Fruit fly (Drosophila melanogaster) Kc167 (cell line): Measurements from ENCODE around the gene PIG-K.

Experiments
- Myc ChIP-seq: fragments of >200 bp; optimal IDR thresholded peaks from 2 replicates; lab custom pipeline; 2017; ENCODE audit warnings: missing external identifiers
- Sin3A ChIP-seq: fragments of >200 bp; optimal IDR thresholded peaks from 2 replicates; lab custom pipeline; 2018; ENCODE audit warnings: missing external identifiers
- h ChIP-seq: fragments of >200 bp; optimal IDR thresholded peaks from 3 replicates; lab custom pipeline; 2018; ENCODE audit warnings: missing external identifiers
- insv ChIP-seq: fragments of >200 bp; optimal IDR thresholded peaks from 3 replicates; lab custom pipeline; 2018; ENCODE audit warnings: missing external identifiers
- psq ChIP-seq: fragments of >200 bp; optimal IDR thresholded peaks from 2 replicates; lab custom pipeline; 2017; ENCODE audit warnings: missing external identifiers
- ttk ChIP-seq: sonication (Bioruptor generic); optimal IDR thresholded peaks from 2 replicates; lab custom pipeline; 2017; ENCODE audit warnings: missing external identifiers

DNA sequence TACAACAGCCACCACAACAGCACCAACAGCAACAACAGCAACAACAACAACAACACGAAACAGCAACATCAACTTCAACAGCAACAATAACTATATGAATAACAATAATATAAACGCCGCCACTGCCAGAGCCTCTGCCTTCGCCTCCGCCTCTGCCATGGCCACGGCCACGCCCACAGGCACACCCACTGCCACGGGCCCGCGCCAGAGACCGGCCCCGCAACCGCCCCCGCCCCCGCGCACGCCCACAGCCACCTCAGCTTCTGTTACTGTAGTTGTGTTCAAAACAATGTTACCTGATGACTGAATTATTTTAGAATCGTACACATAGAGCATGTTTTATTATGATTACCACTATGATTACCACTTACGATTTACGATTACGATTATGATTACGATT is 5.0 kb downstream of the PIG-K start:
- TF ChIP-seq psq (lab: Kevin White, UChicago), result no peak
- no peak for TF ChIP-seq h
- no peak for TF ChIP-seq insv (lab: Kevin White, UChicago)
- TF ChIP-seq Sin3A (lab: Kevin White, UChicago), result no peak
- TF ChIP-seq Myc (lab: Kevin White, UChicago), result no peak
- TF ChIP-seq ttk (lab: Kevin White, UChicago), result no peak
